Fruit fly (Drosophila melanogaster) whole organism: ENCODE measurements around the gene Use1.

Source experiments
- Dll ChIP-seq: fragments of >200 bp; optimal IDR thresholded peaks from 2 replicates; lab custom pipeline; 2017
- EcR ChIP-seq, 2 experiments: fragments of >200 bp; optimal IDR thresholded peaks; 2 replicates each; lab custom pipeline; 2017; ENCODE audit warnings: missing biosample characterization in 2 of 2, missing genetic modification characterization in 2 of 2, missing genetic modification reagents in 2 of 2
- psq ChIP-seq: fragments of >200 bp; optimal IDR thresholded peaks from 2 replicates; lab custom pipeline; 2017
- usp ChIP-seq: fragments of >200 bp; optimal IDR thresholded peaks from 2 replicates; lab custom pipeline; 2017; ENCODE audit warnings: missing biosample characterization, missing genetic modification characterization, mixed read lengths

DNA sequence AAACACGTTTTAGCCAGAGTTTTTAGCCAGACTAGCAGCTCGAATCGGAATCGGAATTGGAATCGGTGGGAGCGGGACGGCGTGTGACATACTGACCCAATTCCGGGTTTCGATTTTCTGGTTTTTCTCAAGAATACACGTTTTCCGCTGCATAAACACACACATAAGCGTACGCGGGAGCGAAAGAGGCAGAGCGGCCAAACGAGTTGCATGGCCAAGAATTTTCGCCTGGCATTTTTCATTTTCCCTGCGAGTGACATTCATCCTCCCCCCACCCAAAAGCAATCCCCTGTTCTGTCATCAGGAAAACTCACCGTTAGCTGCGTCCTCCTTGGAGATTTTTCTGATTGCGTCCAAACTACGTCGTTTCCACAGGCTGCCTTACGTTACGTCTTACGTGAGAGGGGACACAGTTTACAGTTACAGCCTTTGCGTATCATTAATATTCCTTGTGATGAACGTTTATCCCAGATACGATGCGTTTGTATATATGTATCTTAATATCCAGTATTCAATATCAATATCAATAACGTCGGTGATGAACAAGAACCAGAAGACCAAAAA lies 7.3 kb downstream of the Use1 start:
- TF ChIP-seq EcR (GFP tag; optimal IDR thresholded peaks at IDR 0.05; lab: Kevin White, UChicago), result no peak
- no peak for TF ChIP-seq psq (lab: Kevin White, UChicago)
- TF ChIP-seq usp (GFP tag; lab: Kevin White, UChicago), result no peak
- no peak for TF ChIP-seq Dll
